Fruit fly (Drosophila melanogaster): Measurements from ENCODE around the gene CG13318.

DNA sequence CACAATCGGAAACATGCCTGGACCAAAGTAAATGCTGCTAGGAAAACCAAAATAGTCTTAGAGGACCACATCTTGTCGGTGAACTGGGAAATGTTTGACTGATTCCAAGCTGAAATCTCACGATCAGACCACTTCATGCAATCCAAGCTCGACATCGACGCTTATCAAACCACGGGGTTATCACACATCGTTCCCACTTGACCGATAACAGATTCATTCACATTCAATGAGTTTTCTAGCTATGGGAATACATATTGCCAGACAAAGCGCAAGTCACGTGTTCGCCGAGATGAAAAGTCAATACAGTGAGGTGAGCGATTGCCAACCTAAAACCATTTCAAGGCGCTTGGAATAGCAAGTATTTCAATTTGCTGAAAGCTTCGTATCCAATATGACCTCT lies 37.2 kb upstream of the CG13318 start:
- no peak for TF ChIP-seq CG32772 (GFP tag; IDR thresholded peaks at IDR 0.05)
- no peak for TF ChIP-seq gfzf (GFP tag; optimal IDR thresholded peaks at IDR 0.05)
- no peak for TF ChIP-seq odd (GFP tag; optimal IDR thresholded peaks at IDR 0.05)
- no peak for TF ChIP-seq CG15696 (tag; optimal IDR thresholded peaks at IDR 0.05)
- TF ChIP-seq CG9609 (GFP tag; optimal IDR thresholded peaks at IDR 0.05), result no peak
- no peak for TF ChIP-seq Rfx (GFP tag; IDR thresholded peaks at IDR 0.05)
- no peak for TF ChIP-seq lola (GFP tag; optimal IDR thresholded peaks at IDR 0.05)
- TF ChIP-seq slbo (GFP tag; IDR thresholded peaks at IDR 0.05), result no peak
- TF ChIP-seq CG17829 (tag; optimal IDR thresholded peaks at IDR 0.05), result no peak
- TF ChIP-seq CG6813 (GFP tag; optimal IDR thresholded peaks at IDR 0.05), result no peak
- TF ChIP-seq mld (GFP tag; IDR thresholded peaks at IDR 0.05; ENCODE audit: partially characterized antibody), result no peak
- TF ChIP-seq wor (GFP tag; IDR thresholded peaks at IDR 0.05), result no peak
- no peak for TF ChIP-seq seq (GFP tag; IDR thresholded peaks at IDR 0.05)
- no peak for TF ChIP-seq ase (GFP tag; IDR thresholded peaks at IDR 0.05)

Measured in whole organism, embryonic.